Worm (Caenorhabditis elegans) whole organism, young adult: ENCODE results near the gene C09B9.7.

ENCODE experiments used
- B0035.1 ChIP-seq: sonication (generic microtip); optimal IDR thresholded peaks from 2 replicates; lab custom pipeline; 2016; ENCODE audit warnings: missing genetic modification characterization, mild to moderate bottlenecking, missing compliant biosample characterization, missing genotype, missing genetic modification reagents
- B0336.3 ChIP-seq: fragments of 200-800 bp; sonication (Bioruptor generic); IDR thresholded peaks from 2 replicates; pipeline ENCODE4 v1.3.6; 2022; ENCODE audit warnings: missing genetic modification characterization, missing compliant biosample characterization
- C06A6.2 ChIP-seq: fragments of 200-800 bp; sonication (Bioruptor generic); conservative IDR thresholded peaks from 2 replicates; pipeline ENCODE4 v1.3.6; 2022; ENCODE audit warnings: missing genetic modification characterization, missing compliant biosample characterization
- D2030.7 ChIP-seq: fragments of 200-800 bp; sonication (Bioruptor generic); IDR thresholded peaks from 2 replicates; pipeline ENCODE4 v1.3.6; 2022; ENCODE audit warnings: missing genetic modification reagents, missing genetic modification characterization, missing compliant biosample characterization
- F33H1.4 ChIP-seq: fragments of 200-800 bp; sonication (Bioruptor generic); IDR thresholded peaks from 2 replicates; pipeline ENCODE4 v1.3.6; 2022; ENCODE audit warnings: missing genetic modification reagents, missing genetic modification characterization, missing compliant biosample characterization
- F37B4.10 ChIP-seq: fragments of 200-800 bp; sonication (Bioruptor generic); IDR thresholded peaks from 2 replicates; pipeline ENCODE4 v1.3.6; 2022; ENCODE audit warnings: missing genetic modification characterization, missing compliant biosample characterization
- F52B5.7 ChIP-seq: sonication (generic microtip); optimal IDR thresholded peaks from 2 replicates; lab custom pipeline; 2016; ENCODE audit warnings: mild to moderate bottlenecking, missing genetic modification characterization, missing compliant biosample characterization
- F55B11.4 ChIP-seq: sonication (generic microtip); optimal IDR thresholded peaks from 2 replicates; lab custom pipeline; 2016; ENCODE audit warnings: missing compliant biosample characterization, missing genetic modification characterization, borderline replicate concordance; ENCODE audit not compliant: insufficient read depth
- Y53G8AR.9 ChIP-seq: fragments of 200-800 bp; sonication (Bioruptor generic); conservative IDR thresholded peaks from 2 replicates; pipeline ENCODE4 v1.3.6; 2022; ENCODE audit warnings: missing genetic modification reagents, missing genetic modification characterization, missing compliant biosample characterization
- ZK185.1 ChIP-seq: sonication (generic microtip); optimal IDR thresholded peaks from 2 replicates; lab custom pipeline; 2016; ENCODE audit warnings: mild to moderate bottlenecking, missing genetic modification characterization, missing compliant biosample characterization; ENCODE audit not compliant: poor library complexity, severe bottlenecking
- ama-1 ChIP-seq, 3 experiments: fragments of 150-350 bp in 1 of 3; sonication (generic microtip) in 2 of 3; optimal IDR thresholded peaks; 2 replicates each; lab custom pipeline; 2014 to 2018; ENCODE audit warnings: missing biosample characterization in 2 of 3, missing genetic modification characterization in 2 of 3, missing genetic modification reagents in 2 of 3
- aptf-2 ChIP-seq: fragments of 200-800 bp; sonication (Bioruptor generic); conservative IDR thresholded peaks from 2 replicates; pipeline ENCODE4 v1.3.6; 2022; ENCODE audit warnings: missing genetic modification reagents, missing genetic modification characterization, missing compliant biosample characterization
- attf-5 ChIP-seq: fragments of 200-800 bp; sonication (Bioruptor generic); optimal IDR thresholded peaks from 2 replicates; lab custom pipeline; 2018; ENCODE audit warnings: mild to moderate bottlenecking, missing genetic modification characterization, missing compliant biosample characterization
- cebp-1 ChIP-seq, 2 experiments: fragments of 200-800 bp in 1 of 2; sonication (Bioruptor generic) in 1 of 2; sonication (generic microtip) in 1 of 2; IDR thresholded peaks in 1 of 2; optimal IDR thresholded peaks in 1 of 2; 2 replicates each; pipeline versions ENCODE4 v1.3.6 to Lab custom; 2017 to 2022; ENCODE audit warnings: missing compliant biosample characterization in 2 of 2, missing genetic modification characterization in 2 of 2, mild to moderate bottlenecking in 1 of 2, missing genetic modification reagents in 1 of 2, moderate library complexity in 1 of 2
- ceh-100 ChIP-seq: fragments of 200-800 bp; sonication (Bioruptor generic); IDR thresholded peaks from 2 replicates; pipeline ENCODE4 v1.3.6; 2022; ENCODE audit warnings: missing genetic modification reagents, missing genetic modification characterization, missing compliant biosample characterization
- ceh-27 ChIP-seq: fragments of 200-800 bp; sonication (Bioruptor generic); optimal IDR thresholded peaks from 2 replicates; lab custom pipeline; 2018; ENCODE audit warnings: mild to moderate bottlenecking, missing genetic modification characterization, moderate library complexity, missing compliant biosample characterization
- ceh-58 ChIP-seq: fragments of 200-800 bp; sonication (Bioruptor generic); IDR thresholded peaks from 2 replicates; pipeline ENCODE4 v1.3.6; 2022; ENCODE audit warnings: missing genetic modification characterization, missing compliant biosample characterization
- ceh-79 ChIP-seq: sonication (generic microtip); optimal IDR thresholded peaks from 2 replicates; lab custom pipeline; 2017; ENCODE audit warnings: mild to moderate bottlenecking, missing genetic modification characterization, missing compliant biosample characterization
- ceh-91 ChIP-seq: fragments of 200-800 bp; sonication (Bioruptor generic); IDR thresholded peaks from 2 replicates; pipeline ENCODE4 v1.3.6; 2022; ENCODE audit warnings: missing genetic modification reagents, missing genetic modification characterization, missing compliant biosample characterization
- dox-1 ChIP-seq: fragments of 200-800 bp; sonication (Bioruptor generic); IDR thresholded peaks from 2 replicates; pipeline ENCODE4 v1.3.6; 2022; ENCODE audit warnings: missing genetic modification reagents, missing genetic modification characterization, missing compliant biosample characterization
- dpl-1 ChIP-seq: fragments of 150-350 bp; optimal IDR thresholded peaks from 2 replicates; lab custom pipeline; 2014; ENCODE audit warnings: missing biosample characterization, missing genetic modification reagents, missing genetic modification characterization
- egl-44 ChIP-seq: fragments of 200-800 bp; sonication (Bioruptor generic); IDR thresholded peaks from 2 replicates; pipeline ENCODE4 v1.3.6; 2022; ENCODE audit warnings: missing genetic modification reagents, missing genetic modification characterization, missing compliant biosample characterization
- egrh-3 ChIP-seq: fragments of 200-800 bp; sonication (Bioruptor generic); IDR thresholded peaks from 2 replicates; pipeline ENCODE4 v1.3.6; 2022; ENCODE audit warnings: missing genetic modification reagents, missing genetic modification characterization, missing compliant biosample characterization
- ekl-4 ChIP-seq: fragments of 200-800 bp; sonication (Bioruptor generic); IDR thresholded peaks from 2 replicates; pipeline ENCODE4 v1.3.6; 2022; ENCODE audit warnings: missing genetic modification reagents, missing genetic modification characterization, missing compliant biosample characterization
- fkh-3 ChIP-seq: sonication (generic microtip); optimal IDR thresholded peaks from 2 replicates; lab custom pipeline; 2016; ENCODE audit warnings: mild to moderate bottlenecking, missing genetic modification characterization, missing compliant biosample characterization
- gei-17 ChIP-seq: fragments of 200-800 bp; sonication (Bioruptor generic); optimal IDR thresholded peaks from 2 replicates; lab custom pipeline; 2018; ENCODE audit warnings: mild to moderate bottlenecking, missing genetic modification characterization, missing compliant biosample characterization
- let-607 ChIP-seq, 2 experiments: fragments of 200-800 bp in 1 of 2; sonication (Bioruptor generic) in 1 of 2; sonication (generic microtip) in 1 of 2; optimal IDR thresholded peaks; 2 replicates each; lab custom pipeline; 2016 to 2018; ENCODE audit warnings: mild to moderate bottlenecking in 2 of 2, missing compliant biosample characterization in 2 of 2, missing genetic modification characterization in 2 of 2, moderate library complexity in 2 of 2, missing genotype in 1 of 2
- lin-26 ChIP-seq: fragments of 200-800 bp; sonication (Bioruptor generic); IDR thresholded peaks from 2 replicates; pipeline ENCODE4 v1.3.6; 2022; ENCODE audit warnings: missing genetic modification reagents, missing genetic modification characterization, missing compliant biosample characterization
- lin-54 ChIP-seq: fragments of 200-800 bp; sonication (Bioruptor generic); optimal IDR thresholded peaks from 2 replicates; lab custom pipeline; 2018; ENCODE audit warnings: mild to moderate bottlenecking, missing genetic modification characterization, missing compliant biosample characterization
- madf-3 ChIP-seq: fragments of 200-800 bp; sonication (Bioruptor generic); IDR thresholded peaks from 2 replicates; pipeline ENCODE4 v1.3.6; 2022; ENCODE audit warnings: missing genetic modification reagents, missing genetic modification characterization, missing compliant biosample characterization
- mcd-1 ChIP-seq: fragments of 200-800 bp; sonication (Bioruptor generic); IDR thresholded peaks from 2 replicates; pipeline ENCODE4 v1.3.6; 2022; ENCODE audit warnings: missing genetic modification reagents, missing genetic modification characterization, missing compliant biosample characterization
- mes-4 ChIP-seq: sonication (generic microtip); optimal IDR thresholded peaks from 2 replicates; lab custom pipeline; 2016; ENCODE audit warnings: missing genotype, missing genetic modification characterization, missing compliant biosample characterization
- nhr-80 ChIP-seq: sonication (generic microtip); optimal IDR thresholded peaks from 2 replicates; lab custom pipeline; 2016; ENCODE audit warnings: missing genetic modification characterization, missing compliant biosample characterization
- rcor-1 ChIP-seq: fragments of 200-800 bp; sonication (Bioruptor generic); IDR thresholded peaks from 2 replicates; pipeline ENCODE4 v1.3.6; 2022; ENCODE audit warnings: missing genetic modification reagents, missing genetic modification characterization, missing compliant biosample characterization
- rec-8 ChIP-seq, 2 experiments: sonication (generic microtip); optimal IDR thresholded peaks; 2 replicates each; lab custom pipeline; 2016; ENCODE audit warnings: mild to moderate bottlenecking in 2 of 2, missing genetic modification characterization in 2 of 2, missing genetic modification reagents in 2 of 2, missing genotype in 2 of 2, missing biosample characterization in 1 of 2, missing compliant biosample characterization in 1 of 2, moderate library complexity in 1 of 2
- snpc-1.1 ChIP-seq: sonication (generic microtip); optimal IDR thresholded peaks from 2 replicates; lab custom pipeline; 2017; ENCODE audit warnings: missing genetic modification characterization, mild to moderate bottlenecking, missing compliant biosample characterization, antibody characterized with exemption, moderate library complexity, missing genotype, missing genetic modification reagents; ENCODE audit not compliant: insufficient read depth
- snpc-4 ChIP-seq, 5 experiments: fragments of 150-350 bp in 1 of 5; sonication (generic microtip) in 4 of 5; optimal IDR thresholded peaks; 2 replicates each; lab custom pipeline; 2014 to 2018; ENCODE audit warnings: missing genetic modification characterization in 5 of 5, missing biosample characterization in 3 of 5, antibody characterized with exemption in 2 of 5, mild to moderate bottlenecking in 2 of 5, missing compliant biosample characterization in 2 of 5, missing genotype in 2 of 5, moderate library complexity in 2 of 5, missing genetic modification reagents in 1 of 5
- tbp1 ChIP-seq: fragments of 200-800 bp; sonication (Bioruptor generic); optimal IDR thresholded peaks from 2 replicates; lab custom pipeline; 2018; ENCODE audit warnings: mild to moderate bottlenecking, missing genetic modification characterization, missing compliant biosample characterization
- xnd-1 ChIP-seq: sonication (generic microtip); optimal IDR thresholded peaks from 2 replicates; lab custom pipeline; 2016; ENCODE audit warnings: missing genotype, missing genetic modification reagents, missing genetic modification characterization, missing compliant biosample characterization
- ztf-3 ChIP-seq: fragments of 200-800 bp; sonication (Bioruptor generic); optimal IDR thresholded peaks from 2 replicates; lab custom pipeline; 2018; ENCODE audit warnings: mild to moderate bottlenecking, missing genetic modification characterization, missing compliant biosample characterization

Gene C09B9.7

ce11 chrIV:5089795-5090528 is 29.1 kb upstream of the C09B9.7 start (continued):
- TF ChIP-seq ceh-91 (GFP tag; lab: Robert Waterston, UW) (peak; percentile 44; the same call in 1 of the 2 replicates), B0336.3 (GFP tag; lab: Robert Waterston, UW) (peak; percentile 43; the same call in 1 of the 2 replicates), lin-54 (GFP tag; lab: Kevin White, UChicago) (peak; percentile 16), rcor-1 (GFP tag; lab: Robert Waterston, UW) (peak; percentile 27; the same call in 1 of the 2 replicates), F33H1.4 (GFP tag; lab: Robert Waterston, UW) (peak; percentile 30), egrh-3 (GFP tag; lab: Robert Waterston, UW) (peak; percentile 29; the same call in 1 of the 2 replicates), snpc-1.1 (peak; percentile 12), nhr-80 (tag; lab: Kevin White, UChicago) (peak; percentile 61)

ce11 chrIV:5088814-5089322 is 28.0 kb upstream of the C09B9.7 start, which contains the start of gene ivd-1:
Gene ivd-1, minus strand, starts transcription at chrIV:5088864.
- TF ChIP-seq fkh-3 (tag; lab: Kevin White, UChicago) (no peak), dpl-1 (no peak), egl-44 (GFP tag; lab: Robert Waterston, UW) (0 out of 2 replicates have a peak, but pooled peaks have one; percentile 37), ZK185.1 (peak; percentile 48), tbp1 (GFP tag; lab: Kevin White, UChicago) (peak; percentile 15), let-607 (tag; optimal IDR thresholded peaks at IDR 0.05; lab: Kevin White, UChicago) (peak; percentile 91 to 92), mcd-1 (GFP tag; lab: Robert Waterston, UW) (0 out of 2 replicates have a peak, but pooled peaks have one; percentile 22), dox-1 (GFP tag; lab: Robert Waterston, UW) (peak; percentile 19; the same call in 1 of the 2 replicates), attf-5 (peak; percentile 7), xnd-1 (no peak), ceh-79 (no peak), nhr-80 (tag; lab: Kevin White, UChicago) (peak; percentile 85), cebp-1 (GFP tag; IDR thresholded peaks at IDR 0.05; lab: Robert Waterston, UW) (no peak), cebp-1 (tag; optimal IDR thresholded peaks at IDR 0.05; lab: Kevin White, UChicago) (peak; percentile 44)

DNA sequence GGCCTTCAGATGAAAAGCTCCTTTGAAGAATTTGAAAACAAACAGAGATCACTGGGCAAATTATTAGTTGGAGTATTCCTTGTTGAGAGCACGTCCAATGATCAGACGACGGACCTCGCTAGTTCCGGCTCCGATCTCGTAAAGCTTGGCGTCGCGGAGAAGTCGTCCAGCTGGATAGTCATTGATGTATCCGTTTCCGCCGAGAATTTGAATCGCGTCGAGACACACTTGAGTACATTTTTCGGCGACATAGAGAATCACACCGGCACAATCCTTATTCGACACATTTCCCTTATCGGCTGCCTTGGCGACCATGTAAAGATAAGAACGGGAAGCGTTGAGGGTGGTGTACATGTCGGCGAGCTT is 26.1 kb upstream of the C09B9.7 start:
- TF ChIP-seq ceh-58 (no peak), aptf-2 (GFP tag; lab: Robert Waterston, UW) (no peak), F37B4.10 (0 out of 2 replicates have a peak, but pooled peaks have one; percentile 35), madf-3 (GFP tag; lab: Robert Waterston, UW) (0 out of 2 replicates have a peak, but pooled peaks have one; percentile 53), rec-8 (tag; optimal IDR thresholded peaks at IDR 0.05; lab: Kevin White, UChicago) (no peak), F55B11.4 (tag; lab: Kevin White, UChicago) (no peak), C06A6.2 (0 out of 2 replicates have a peak, but pooled peaks have one; percentile 8), mcd-1 (GFP tag; lab: Robert Waterston, UW) (0 out of 2 replicates have a peak, but pooled peaks have one; percentile 24), Y53G8AR.9 (GFP tag; lab: Robert Waterston, UW) (peak; percentile 18), lin-26 (GFP tag; lab: Robert Waterston, UW) (0 out of 2 replicates have a peak, but pooled peaks have one; percentile 15), ceh-100 (GFP tag; lab: Robert Waterston, UW) (0 out of 2 replicates have a peak, but pooled peaks have one; percentile 12), ekl-4 (GFP tag; lab: Robert Waterston, UW) (0 out of 2 replicates have a peak, but pooled peaks have one; percentile 7), B0035.1 (no peak), ZK185.1 (peak; percentile 70), B0336.3 (GFP tag; lab: Robert Waterston, UW) (peak; percentile 59; the same call in 1 of the 2 replicates), mes-4 (tag; lab: Kevin White, UChicago) (no peak), F52B5.7 (tag; lab: Kevin White, UChicago) (peak; percentile 56), snpc-4 (GFP tag; optimal IDR thresholded peaks at IDR 0.05; lab: Kevin White, UChicago) (no peak), snpc-4 (tag; optimal IDR thresholded peaks at IDR 0.05; lab: Kevin White, UChicago) (peak in 1 of 4 experiments; percentile 9), D2030.7 (GFP tag; lab: Robert Waterston, UW) (no peak), ceh-27 (no peak), ztf-3 (GFP tag; lab: Kevin White, UChicago) (no peak), let-607 (tag; optimal IDR thresholded peaks at IDR 0.05; lab: Kevin White, UChicago) (no peak), gei-17 (GFP tag; lab: Kevin White, UChicago) (no peak), ama-1 (optimal IDR thresholded peaks at IDR 0.05; lab: Kevin White, UChicago) (no peak), ama-1 (GFP tag; optimal IDR thresholded peaks at IDR 0.05; lab: Kevin White, UChicago) (no peak)
